Worm (Caenorhabditis elegans) whole organism, early embryonic: ENCODE measurements around the gene F10C1.9.

ENCODE experiments used
- B0310.2 ChIP-seq: sonication (generic microtip); optimal IDR thresholded peaks from 2 replicates; lab custom pipeline; 2016; ENCODE audit warnings: mild to moderate bottlenecking, missing genetic modification characterization, missing compliant biosample characterization
- F13C5.2 ChIP-seq: sonication (generic microtip); optimal IDR thresholded peaks from 2 replicates; lab custom pipeline; 2017; ENCODE audit warnings: mild to moderate bottlenecking, missing genetic modification characterization, inconsistent platforms, missing compliant biosample characterization
- aly-1 ChIP-seq: sonication (generic microtip); optimal IDR thresholded peaks from 2 replicates; lab custom pipeline; 2016; ENCODE audit warnings: missing genetic modification characterization, missing compliant biosample characterization
- ama-1 ChIP-seq: fragments of 150-350 bp; optimal IDR thresholded peaks from 2 replicates; lab custom pipeline; 2014
- ceh-13 ChIP-seq: fragments of 200-800 bp; sonication (Bioruptor generic); optimal IDR thresholded peaks from 2 replicates; lab custom pipeline; 2018; ENCODE audit warnings: mild to moderate bottlenecking, missing genetic modification characterization, missing compliant biosample characterization
- ceh-36 ChIP-seq: sonication (generic microtip); optimal IDR thresholded peaks from 2 replicates; lab custom pipeline; 2016; ENCODE audit warnings: missing genetic modification characterization, inconsistent platforms, missing compliant biosample characterization
- ets-7 ChIP-seq: sonication (generic microtip); optimal IDR thresholded peaks from 2 replicates; lab custom pipeline; 2016; ENCODE audit warnings: missing genotype, missing genetic modification characterization, missing compliant biosample characterization
- flt-1 ChIP-seq: fragments of 200-800 bp; sonication (Bioruptor generic); IDR thresholded peaks from 2 replicates; pipeline ENCODE4 v1.3.6; 2022; ENCODE audit warnings: missing genetic modification characterization, missing compliant biosample characterization
- hmbx-1 ChIP-seq: sonication (generic microtip); optimal IDR thresholded peaks from 2 replicates; lab custom pipeline; 2016; ENCODE audit warnings: mild to moderate bottlenecking, missing genetic modification characterization, missing compliant biosample characterization
- hmg-4 ChIP-seq: fragments of 200-800 bp; sonication (Bioruptor generic); optimal IDR thresholded peaks from 2 replicates; lab custom pipeline; 2018; ENCODE audit warnings: mild to moderate bottlenecking, missing genetic modification characterization, missing compliant biosample characterization
- hnd-1 ChIP-seq: sonication (generic microtip); optimal IDR thresholded peaks from 2 replicates; lab custom pipeline; 2016; ENCODE audit warnings: missing genetic modification characterization, missing compliant biosample characterization
- pes-1 ChIP-seq: fragments of 200-800 bp; sonication (Bioruptor generic); IDR thresholded peaks from 2 replicates; pipeline ENCODE4 v1.3.6; 2022; ENCODE audit warnings: missing genetic modification reagents, missing genetic modification characterization, missing compliant biosample characterization
- scrt-1 ChIP-seq: fragments of 200-800 bp; sonication (Bioruptor generic); IDR thresholded peaks from 2 replicates; pipeline ENCODE4 v1.3.6; 2022; ENCODE audit warnings: missing genetic modification characterization, missing compliant biosample characterization
- sea-1 ChIP-seq: fragments of 200-800 bp; sonication (Bioruptor generic); conservative IDR thresholded peaks from 2 replicates; pipeline ENCODE4 v1.3.6; 2022; ENCODE audit warnings: missing genetic modification characterization, missing compliant biosample characterization
- tbx-11 ChIP-seq: fragments of 200-800 bp; sonication (Bioruptor generic); IDR thresholded peaks from 2 replicates; pipeline ENCODE4 v1.3.6; 2022; ENCODE audit warnings: missing genetic modification characterization, missing compliant biosample characterization
- tbx-37 ChIP-seq: fragments of 200-800 bp; sonication (Bioruptor generic); conservative IDR thresholded peaks from 2 replicates; pipeline ENCODE4 v1.3.6; 2022; ENCODE audit warnings: missing genetic modification reagents, missing genetic modification characterization, missing compliant biosample characterization
- tra-4 ChIP-seq: sonication (generic microtip); optimal IDR thresholded peaks from 2 replicates; lab custom pipeline; 2017; ENCODE audit warnings: missing genetic modification characterization, missing compliant biosample characterization

The F10C1.9 gene

ce11 chrII:5779866-5780265 lies 34.8 kb upstream of the F10C1.9 start:
- TF ChIP-seq hmbx-1: no peak
- TF ChIP-seq scrt-1: no peak
- TF ChIP-seq tbx-37 (GFP tag; lab: Robert Waterston, UW): no peak
- no peak for TF ChIP-seq pes-1 (GFP tag; lab: Robert Waterston, UW)
- TF ChIP-seq F13C5.2 (tag; lab: Kevin White, UChicago): peak; percentile 18
- no peak for TF ChIP-seq aly-1 (tag; lab: Kevin White, UChicago)

ce11 chrII:5777372-5777771 lies 32.3 kb upstream of the F10C1.9 start:
- TF ChIP-seq hmg-4 (GFP tag; lab: Kevin White, UChicago) (no peak), sea-1 (GFP tag; lab: Robert Waterston, UW) (no peak), tra-4 (no peak), aly-1 (tag; lab: Kevin White, UChicago) (no peak), tbx-11 (GFP tag; lab: Robert Waterston, UW) (no peak), hnd-1 (tag; lab: Kevin White, UChicago) (no peak), ets-7 (tag; lab: Kevin White, UChicago) (no peak), pes-1 (GFP tag; lab: Robert Waterston, UW) (no peak), tbx-37 (GFP tag; lab: Robert Waterston, UW) (no peak), ama-1 (lab: Kevin White, UChicago) (no peak)

- TF ChIP-seq ets-7 (tag; lab: Kevin White, UChicago) (no peak), aly-1 (tag; lab: Kevin White, UChicago) (no peak), ceh-36 (tag; lab: Kevin White, UChicago) (no peak), tra-4 (no peak), ceh-13 (GFP tag; lab: Kevin White, UChicago) (no peak), hnd-1 (tag; lab: Kevin White, UChicago) (no peak), scrt-1 (no peak), tbx-37 (GFP tag; lab: Robert Waterston, UW) (no peak), tbx-11 (GFP tag; lab: Robert Waterston, UW) (no peak), sea-1 (GFP tag; lab: Robert Waterston, UW) (no peak)
Measured at ce11 chrII:5774879-5775278, 29.8 kb upstream of the F10C1.9 start.

- TF ChIP-seq ama-1 (lab: Kevin White, UChicago) (no peak), aly-1 (tag; lab: Kevin White, UChicago) (no peak), ceh-36 (tag; lab: Kevin White, UChicago) (no peak), hmg-4 (GFP tag; lab: Kevin White, UChicago) (no peak), tbx-11 (GFP tag; lab: Robert Waterston, UW) (no peak), hmbx-1 (no peak), flt-1 (no peak), sea-1 (GFP tag; lab: Robert Waterston, UW) (no peak), B0310.2 (tag; lab: Kevin White, UChicago) (no peak), F13C5.2 (tag; lab: Kevin White, UChicago) (no peak), tra-4 (no peak), pes-1 (GFP tag; lab: Robert Waterston, UW) (no peak), ceh-13 (GFP tag; lab: Kevin White, UChicago) (no peak), ets-7 (tag; lab: Kevin White, UChicago) (no peak), scrt-1 (no peak), tbx-37 (GFP tag; lab: Robert Waterston, UW) (no peak), hnd-1 (tag; lab: Kevin White, UChicago) (no peak)
Measured at ce11 chrII:5774120-5774519, 29.0 kb upstream of the F10C1.9 start, which contains the start of the genes dmd-5 and F10C1.1. Gene dmd-5, minus strand, starts transcription at chrII:5774220. Gene F10C1.1, plus strand, starts transcription at chrII:5774229.

- TF ChIP-seq hnd-1 (tag; lab: Kevin White, UChicago): peak; percentile 59
- peak; percentile 66 for TF ChIP-seq F13C5.2 (tag; lab: Kevin White, UChicago)
- TF ChIP-seq ets-7 (tag; lab: Kevin White, UChicago): no peak
- no peak for TF ChIP-seq ama-1 (lab: Kevin White, UChicago)
- peak; percentile 75 for TF ChIP-seq scrt-1
- no peak for TF ChIP-seq sea-1 (GFP tag; lab: Robert Waterston, UW)
- TF ChIP-seq tbx-11 (GFP tag; lab: Robert Waterston, UW): peak; percentile 78
- TF ChIP-seq tbx-37 (GFP tag; lab: Robert Waterston, UW): peak; percentile 64
- TF ChIP-seq flt-1: peak; percentile 56; the same call in 1 of the 2 replicates
- peak; percentile 62 for TF ChIP-seq hmg-4 (GFP tag; lab: Kevin White, UChicago)
- peak; percentile 38 for TF ChIP-seq ceh-13 (GFP tag; lab: Kevin White, UChicago)
- TF ChIP-seq ceh-36 (tag; lab: Kevin White, UChicago): peak; percentile 89
- peak; percentile 78 for TF ChIP-seq pes-1 (GFP tag; lab: Robert Waterston, UW)
- TF ChIP-seq B0310.2 (tag; lab: Kevin White, UChicago): peak; percentile 47
Measured at ce11 chrII:5772547-5773142, 27.6 kb upstream of the F10C1.9 start.

- no peak for TF ChIP-seq tra-4
- no peak for TF ChIP-seq ets-7 (tag; lab: Kevin White, UChicago)
- TF ChIP-seq tbx-11 (GFP tag; lab: Robert Waterston, UW): no peak
- no peak for TF ChIP-seq B0310.2 (tag; lab: Kevin White, UChicago)
- TF ChIP-seq scrt-1: no peak
- no peak for TF ChIP-seq hmbx-1
- TF ChIP-seq tbx-37 (GFP tag; lab: Robert Waterston, UW): no peak
- no peak for TF ChIP-seq ceh-13 (GFP tag; lab: Kevin White, UChicago)
- TF ChIP-seq flt-1: no peak
- no peak for TF ChIP-seq sea-1 (GFP tag; lab: Robert Waterston, UW)
- TF ChIP-seq F13C5.2 (tag; lab: Kevin White, UChicago): no peak
- no peak for TF ChIP-seq hnd-1 (tag; lab: Kevin White, UChicago)
- TF ChIP-seq ceh-36 (tag; lab: Kevin White, UChicago): no peak
- TF ChIP-seq pes-1 (GFP tag; lab: Robert Waterston, UW): no peak
- no peak for TF ChIP-seq hmg-4 (GFP tag; lab: Kevin White, UChicago)
- no peak for TF ChIP-seq aly-1 (tag; lab: Kevin White, UChicago)
- TF ChIP-seq ama-1 (lab: Kevin White, UChicago): no peak
Measured at ce11 chrII:5768274-5768820, 23.3 kb upstream of the F10C1.9 start.
